Fruit fly (Drosophila melanogaster) whole organism, embryonic: Measurements from ENCODE around the gene CG9760.

Source experiments
- Ada2b ChIP-seq: fragments of 200-800 bp; sonication (Bioruptor generic); IDR thresholded peaks from 2 replicates; pipeline ENCODE4 v1.3.6; 2022; ENCODE audit warnings: missing biosample characterization, missing genetic modification characterization
- CG11456 ChIP-seq: fragments of 200-800 bp; sonication (Bioruptor generic); IDR thresholded peaks from 3 replicates; pipeline ENCODE4 v1.3.6; 2022; ENCODE audit warnings: missing biosample characterization, missing genetic modification characterization
- CG1233 ChIP-seq: fragments of 200-800 bp; sonication (Bioruptor generic); optimal IDR thresholded peaks from 4 replicates; lab custom pipeline; 2018; ENCODE audit warnings: missing biosample characterization, mild to moderate bottlenecking, missing genetic modification characterization
- CG16863 ChIP-seq: fragments of 200-800 bp; sonication (Bioruptor generic); optimal IDR thresholded peaks from 3 replicates; lab custom pipeline; 2016; ENCODE audit warnings: missing biosample characterization, missing genetic modification characterization
- CG17328 ChIP-seq: fragments of 200-800 bp; sonication (Bioruptor generic); IDR thresholded peaks from 2 replicates; pipeline ENCODE4 v1.3.6; 2022; ENCODE audit warnings: missing biosample characterization, missing genetic modification characterization
- CG17612 ChIP-seq: fragments of 200-800 bp; sonication (Bioruptor generic); IDR thresholded peaks from 2 replicates; pipeline ENCODE4 v1.3.6; 2022; ENCODE audit warnings: missing biosample characterization, missing genetic modification characterization
- CG18764 ChIP-seq: fragments of 200-800 bp; sonication (Bioruptor generic); optimal IDR thresholded peaks from 3 replicates; lab custom pipeline; 2016; ENCODE audit warnings: missing biosample characterization, missing genetic modification characterization
- CG2120 ChIP-seq: fragments of 200-800 bp; sonication (Bioruptor generic); optimal IDR thresholded peaks from 3 replicates; lab custom pipeline; 2016; ENCODE audit warnings: missing biosample characterization, missing genetic modification characterization
- CG32772 ChIP-seq: fragments of 200-800 bp; sonication (Bioruptor generic); IDR thresholded peaks from 2 replicates; pipeline ENCODE4 v1.3.6; 2022; ENCODE audit warnings: missing biosample characterization, missing genetic modification characterization
- CG34224 ChIP-seq: fragments of 200-800 bp; sonication (Bioruptor generic); IDR thresholded peaks from 3 replicates; pipeline ENCODE4 v1.3.6; 2022; ENCODE audit warnings: missing biosample characterization, missing genetic modification characterization; ENCODE audit not compliant: partially characterized antibody
- CG4617 ChIP-seq: fragments of 200-800 bp; sonication (Bioruptor generic); optimal IDR thresholded peaks from 3 replicates; lab custom pipeline; 2016; ENCODE audit warnings: missing biosample characterization, missing genetic modification characterization, borderline replicate concordance
- CG6854 ChIP-seq: fragments of 200-800 bp; sonication (Bioruptor generic); optimal IDR thresholded peaks from 3 replicates; lab custom pipeline; 2017; ENCODE audit warnings: missing biosample characterization, mild to moderate bottlenecking, missing genetic modification characterization
- CG7271 ChIP-seq: fragments of 200-800 bp; sonication (Bioruptor generic); optimal IDR thresholded peaks from 2 replicates; lab custom pipeline; 2018; ENCODE audit warnings: missing biosample characterization, mild to moderate bottlenecking, missing genetic modification characterization, moderate library complexity
- CG8359 ChIP-seq: fragments of 200-800 bp; sonication (Bioruptor generic); optimal IDR thresholded peaks from 2 replicates; lab custom pipeline; 2017; ENCODE audit warnings: missing biosample characterization, mild to moderate bottlenecking, missing genetic modification characterization, borderline replicate concordance
- CG8388 ChIP-seq: fragments of 200-800 bp; sonication (Bioruptor generic); optimal IDR thresholded peaks from 2 replicates; lab custom pipeline; 2019; ENCODE audit warnings: missing biosample characterization, mild to moderate bottlenecking, missing genetic modification characterization, moderate library complexity
- CG9609 ChIP-seq: fragments of 200-800 bp; sonication (Bioruptor generic); optimal IDR thresholded peaks from 3 replicates; lab custom pipeline; 2016; ENCODE audit warnings: missing biosample characterization, missing genetic modification characterization
- CG9797 ChIP-seq: fragments of 200-800 bp; sonication (Bioruptor generic); optimal IDR thresholded peaks from 3 replicates; lab custom pipeline; 2018; ENCODE audit warnings: missing biosample characterization, mild to moderate bottlenecking, missing genetic modification characterization
- CG9876 ChIP-seq: fragments of 200-800 bp; sonication (Bioruptor generic); optimal IDR thresholded peaks from 2 replicates; lab custom pipeline; 2016; ENCODE audit warnings: missing biosample characterization, missing genetic modification characterization
- CrebB ChIP-seq: fragments of 200-800 bp; sonication (Bioruptor generic); optimal IDR thresholded peaks from 3 replicates; lab custom pipeline; 2018; ENCODE audit warnings: missing biosample characterization, mild to moderate bottlenecking, missing genetic modification characterization
- D19B ChIP-seq: fragments of 200-800 bp; sonication (Bioruptor generic); optimal IDR thresholded peaks from 2 replicates; lab custom pipeline; 2017; ENCODE audit warnings: missing biosample characterization, mild to moderate bottlenecking, missing genetic modification characterization
- E2f2 ChIP-seq: fragments of 200-800 bp; sonication (Bioruptor generic); IDR thresholded peaks from 2 replicates; pipeline ENCODE4 v1.3.6; 2022; ENCODE audit warnings: missing biosample characterization, missing genetic modification characterization
- H15 ChIP-seq: fragments of 200-800 bp; sonication (Bioruptor generic); IDR thresholded peaks from 3 replicates; pipeline ENCODE4 v1.3.6; 2022; ENCODE audit warnings: missing biosample characterization, missing genetic modification characterization
- H2.0 ChIP-seq: fragments of 200-800 bp; sonication (Bioruptor generic); IDR thresholded peaks from 2 replicates; pipeline ENCODE4 v1.3.6; 2022; ENCODE audit warnings: missing biosample characterization, missing genetic modification characterization
- Hey ChIP-seq: fragments of 200-800 bp; sonication (Bioruptor generic); optimal IDR thresholded peaks from 3 replicates; lab custom pipeline; 2018; ENCODE audit warnings: missing biosample characterization, mild to moderate bottlenecking, missing genetic modification characterization
- Hsf ChIP-seq: fragments of 200-800 bp; sonication (Bioruptor generic); optimal IDR thresholded peaks from 3 replicates; lab custom pipeline; 2016; ENCODE audit warnings: missing biosample characterization, missing genetic modification characterization
- Mad ChIP-seq: fragments of 200-800 bp; sonication (Bioruptor generic); optimal IDR thresholded peaks from 2 replicates; lab custom pipeline; 2016; ENCODE audit warnings: missing biosample characterization, missing genetic modification characterization
- Optix ChIP-seq: fragments of 200-800 bp; sonication (Bioruptor generic); IDR thresholded peaks from 3 replicates; pipeline ENCODE4 v1.3.6; 2022; ENCODE audit warnings: missing biosample characterization, missing genetic modification characterization
- Rfx ChIP-seq: fragments of 200-800 bp; sonication (Bioruptor generic); IDR thresholded peaks from 2 replicates; pipeline ENCODE4 v1.3.6; 2022; ENCODE audit warnings: missing biosample characterization, missing genetic modification characterization
- TFAM ChIP-seq: fragments of 200-800 bp; sonication (Bioruptor generic); optimal IDR thresholded peaks from 2 replicates; lab custom pipeline; 2017; ENCODE audit warnings: missing biosample characterization, missing genetic modification characterization, inconsistent platforms
- Tbp ChIP-seq: fragments of >200 bp; optimal IDR thresholded peaks from 2 replicates; lab custom pipeline; 2018; ENCODE audit warnings: missing biosample characterization, missing genetic modification characterization
- al ChIP-seq: fragments of 200-800 bp; sonication (Bioruptor generic); IDR thresholded peaks from 2 replicates; pipeline ENCODE4 v1.3.6; 2022; ENCODE audit warnings: missing biosample characterization, missing genetic modification characterization
- aop ChIP-seq: fragments of 200-800 bp; sonication (Bioruptor generic); IDR thresholded peaks from 2 replicates; pipeline ENCODE4 v1.3.6; 2022; ENCODE audit warnings: missing biosample characterization, missing genetic modification characterization
- br ChIP-seq: fragments of >200 bp; optimal IDR thresholded peaks from 2 replicates; lab custom pipeline; 2017
- bsh ChIP-seq, 2 experiments: fragments of 200-800 bp; sonication (Bioruptor generic); optimal IDR thresholded peaks; 2 replicates each; lab custom pipeline; 2017 to 2018; ENCODE audit warnings: mild to moderate bottlenecking in 2 of 2, missing biosample characterization in 2 of 2, missing genetic modification characterization in 2 of 2, moderate library complexity in 1 of 2
- chn ChIP-seq: fragments of 200-800 bp; sonication (Bioruptor generic); optimal IDR thresholded peaks from 2 replicates; lab custom pipeline; 2016; ENCODE audit warnings: missing biosample characterization, missing genetic modification characterization
- cwo ChIP-seq: fragments of 200-800 bp; sonication (Bioruptor generic); optimal IDR thresholded peaks from 3 replicates; lab custom pipeline; 2017; ENCODE audit warnings: missing biosample characterization, missing genetic modification characterization, mild to moderate bottlenecking, moderate library complexity, missing genetic modification reagents
- fd102C ChIP-seq: fragments of 200-800 bp; sonication (Bioruptor generic); optimal IDR thresholded peaks from 2 replicates; lab custom pipeline; 2018; ENCODE audit warnings: missing biosample characterization, mild to moderate bottlenecking, missing genetic modification characterization, moderate library complexity
- fru ChIP-seq: fragments of >200 bp; optimal IDR thresholded peaks from 2 replicates; lab custom pipeline; 2017
- gem ChIP-seq: fragments of 200-800 bp; sonication (Bioruptor generic); optimal IDR thresholded peaks from 2 replicates; lab custom pipeline; 2019; ENCODE audit warnings: missing biosample characterization, mild to moderate bottlenecking, missing genetic modification characterization, moderate library complexity
- ham ChIP-seq: fragments of 200-800 bp; sonication (Bioruptor generic); IDR thresholded peaks from 2 replicates; pipeline ENCODE4 v1.3.6; 2022; ENCODE audit warnings: missing biosample characterization, missing genetic modification characterization
- hkb ChIP-seq, 2 experiments: fragments of 200-800 bp in 1 of 2; fragments of >200 bp in 1 of 2; sonication (Bioruptor generic) in 1 of 2; IDR thresholded peaks in 1 of 2; optimal IDR thresholded peaks in 1 of 2; 2 replicates each; pipeline versions ENCODE4 v1.3.6 to Lab custom; 2017 to 2022; ENCODE audit warnings: missing biosample characterization in 1 of 2, missing genetic modification characterization in 1 of 2
- lab ChIP-seq: fragments of 200-800 bp; sonication (Bioruptor generic); optimal IDR thresholded peaks from 3 replicates; lab custom pipeline; 2017; ENCODE audit warnings: missing biosample characterization, missing genetic modification characterization, mild to moderate bottlenecking, moderate library complexity, missing genetic modification reagents
- maf-S ChIP-seq: fragments of 200-800 bp; sonication (Bioruptor generic); optimal IDR thresholded peaks from 2 replicates; lab custom pipeline; 2016; ENCODE audit warnings: missing biosample characterization, missing genetic modification characterization
- mld ChIP-seq: fragments of 200-800 bp; sonication (Bioruptor generic); IDR thresholded peaks from 3 replicates; pipeline ENCODE4 v1.3.6; 2022; ENCODE audit warnings: missing biosample characterization, missing genetic modification characterization; ENCODE audit not compliant: partially characterized antibody
- pita ChIP-seq: fragments of 200-800 bp; sonication (Bioruptor generic); optimal IDR thresholded peaks from 2 replicates; lab custom pipeline; 2017; ENCODE audit warnings: missing biosample characterization, mild to moderate bottlenecking, missing genetic modification characterization
- seq ChIP-seq: fragments of 200-800 bp; sonication (Bioruptor generic); IDR thresholded peaks from 2 replicates; pipeline ENCODE4 v1.3.6; 2022; ENCODE audit warnings: missing biosample characterization, missing genetic modification characterization
- slou ChIP-seq: fragments of 200-800 bp; sonication (Bioruptor generic); optimal IDR thresholded peaks from 3 replicates; lab custom pipeline; 2016; ENCODE audit warnings: missing biosample characterization, missing genetic modification characterization
- sna ChIP-seq: fragments of 200-800 bp; sonication (Bioruptor generic); IDR thresholded peaks from 2 replicates; pipeline ENCODE4 v1.3.6; 2022; ENCODE audit warnings: missing biosample characterization, missing genetic modification characterization; ENCODE audit not compliant: partially characterized antibody
- stwl ChIP-seq: fragments of 200-800 bp; sonication (Bioruptor generic); optimal IDR thresholded peaks from 3 replicates; lab custom pipeline; 2018; ENCODE audit warnings: missing biosample characterization, mild to moderate bottlenecking, missing genetic modification characterization, moderate library complexity

CG9760 gene

DNA sequence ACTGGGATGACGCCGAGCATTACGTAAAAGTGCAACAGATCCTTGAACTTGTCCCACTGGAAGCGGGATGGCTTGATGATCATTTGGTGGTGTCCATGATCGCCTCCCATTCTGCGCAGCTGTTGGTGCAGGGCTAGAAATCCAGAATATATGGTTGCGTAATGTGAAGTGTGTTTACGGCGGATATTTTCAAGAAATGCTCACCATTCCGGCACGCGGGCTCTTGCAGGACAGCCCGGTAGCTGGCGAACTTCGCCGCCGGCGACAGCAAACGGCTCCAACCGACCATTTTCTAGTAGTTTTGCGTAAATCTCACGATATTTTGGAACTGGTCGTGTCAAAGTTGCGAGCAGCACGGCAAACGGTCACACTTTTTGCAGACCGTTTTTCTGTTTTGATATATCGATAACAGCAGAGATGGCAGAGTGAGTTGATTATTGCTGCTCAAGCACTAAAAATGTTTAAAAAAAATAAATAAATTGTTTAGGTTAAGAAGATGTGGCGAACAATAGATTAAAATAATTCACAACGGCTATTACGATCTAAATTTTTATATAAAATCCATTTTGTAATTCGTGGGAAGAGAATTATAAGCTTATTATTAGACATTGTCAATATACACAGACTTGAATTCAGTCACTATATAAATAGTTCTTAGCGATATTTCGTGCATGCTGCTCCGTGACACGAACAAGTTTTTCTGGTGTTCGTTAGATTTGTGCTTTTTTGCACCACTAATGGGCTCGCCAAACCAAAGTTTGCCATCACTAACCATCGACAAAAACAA is 25.2 kb downstream of the CG9760 start, which contains the start of the genes ND-SGDH and RhoGAP68F (continued):
- no peak for TF ChIP-seq CG8359 (GFP tag; lab: Kevin White, UChicago)
- no peak for TF ChIP-seq CG7271 (tag; lab: Kevin White, UChicago)
- peak; percentile 79 for TF ChIP-seq Rfx
- TF ChIP-seq slou (GFP tag; lab: Kevin White, UChicago): peak; percentile 64
- TF ChIP-seq fd102C (GFP tag; lab: Kevin White, UChicago): no peak
- TF ChIP-seq CG9609 (GFP tag; lab: Kevin White, UChicago): peak; percentile 57
- TF ChIP-seq Hey (tag; lab: Kevin White, UChicago): no peak
- peak; percentile 95 for TF ChIP-seq sna
- TF ChIP-seq CG18764: peak; percentile 55
- peak; percentile 54 for TF ChIP-seq cwo
- TF ChIP-seq seq: 0 out of 2 replicates have a peak, but pooled peaks have one; percentile 21
- peak; percentile 75 for TF ChIP-seq lab (GFP tag; lab: Kevin White, UChicago)
- TF ChIP-seq CG11456: no peak; the same call in 2 of the 3 replicates
- no peak for TF ChIP-seq pita (GFP tag; lab: Kevin White, UChicago)
- TF ChIP-seq CG9876 (GFP tag; lab: Kevin White, UChicago): peak; percentile 6
- peak; percentile 44; the same call in 1 of the 3 replicates for TF ChIP-seq H15 (GFP tag; lab: Robert Waterston, UW)
- peak; percentile 59; the same call in 1 of the 2 replicates for TF ChIP-seq CG32772 (GFP tag; lab: Robert Waterston, UW)
- TF ChIP-seq bsh (GFP tag; optimal IDR thresholded peaks at IDR 0.05; lab: Kevin White, UChicago): peak in 1 of 2 experiments; percentile 57
- no peak for TF ChIP-seq Tbp (GFP tag; lab: Kevin White, UChicago)
- peak; percentile 86 for TF ChIP-seq CG2120 (GFP tag; lab: Kevin White, UChicago)
- TF ChIP-seq fru (lab: Kevin White, UChicago): no peak
- peak; percentile 15 for TF ChIP-seq D19B (GFP tag; lab: Kevin White, UChicago)
- TF ChIP-seq CG1233: peak; percentile 73
- TF ChIP-seq CG16863 (GFP tag; lab: Kevin White, UChicago): peak; percentile 58
- peak; percentile 69; the same call in 2 of the 3 replicates for TF ChIP-seq mld (GFP tag; lab: Robert Waterston, UW)
- TF ChIP-seq gem: peak; percentile 88
- peak; percentile 28 for TF ChIP-seq CG4617 (GFP tag; lab: Kevin White, UChicago)
- TF ChIP-seq aop (GFP tag; lab: Robert Waterston, UW): no peak
- TF ChIP-seq br (lab: Kevin White, UChicago): no peak
- peak; percentile 46; the same call in 1 of the 2 replicates for TF ChIP-seq H2.0 (GFP tag; lab: Robert Waterston, UW)
- peak; percentile 71 for TF ChIP-seq chn
- TF ChIP-seq CG9797 (GFP tag; lab: Kevin White, UChicago): peak; percentile 76
- 0 out of 2 replicates have a peak, but pooled peaks have one; percentile 43 for TF ChIP-seq ham (GFP tag; lab: Robert Waterston, UW)
- peak; percentile 93 for TF ChIP-seq CG34224 (GFP tag; lab: Robert Waterston, UW)
- peak; percentile 20; the same call in 1 of the 2 replicates for TF ChIP-seq CG17328 (GFP tag; lab: Robert Waterston, UW)
- no peak for TF ChIP-seq TFAM
- peak; percentile 80 for TF ChIP-seq Hsf
- TF ChIP-seq Optix: no peak
- no peak for TF ChIP-seq E2f2 (GFP tag; lab: Robert Waterston, UW)
- no peak for TF ChIP-seq CG17612 (GFP tag; lab: Robert Waterston, UW)
- peak; percentile 68 for TF ChIP-seq maf-S (GFP tag; lab: Kevin White, UChicago)
- peak; percentile 43 for TF ChIP-seq Ada2b (GFP tag; lab: Robert Waterston, UW)
- peak; percentile 72 for TF ChIP-seq al (GFP tag; lab: Robert Waterston, UW)
- peak; percentile 55 for TF ChIP-seq stwl (tag; lab: Kevin White, UChicago)
- TF ChIP-seq Mad (GFP tag; lab: Kevin White, UChicago): peak; percentile 61
- TF ChIP-seq CrebB: no peak
- no peak for TF ChIP-seq hkb (optimal IDR thresholded peaks at IDR 0.05; lab: Kevin White, UChicago)
- no peak; the same call in none of the 2 replicates for TF ChIP-seq hkb (GFP tag; IDR thresholded peaks at IDR 0.05; lab: Robert Waterston, UW)
- peak; percentile 60 for TF ChIP-seq CG8388 (GFP tag; lab: Kevin White, UChicago)
- TF ChIP-seq CG6854 (GFP tag; lab: Kevin White, UChicago): no peak
